Worm (Caenorhabditis elegans): ENCODE data around the gene pigt-1.
A peak's percentile ranks its signal among the peaks of the same experiment; 100 is the strongest.

pigt-1 gene

DNA sequence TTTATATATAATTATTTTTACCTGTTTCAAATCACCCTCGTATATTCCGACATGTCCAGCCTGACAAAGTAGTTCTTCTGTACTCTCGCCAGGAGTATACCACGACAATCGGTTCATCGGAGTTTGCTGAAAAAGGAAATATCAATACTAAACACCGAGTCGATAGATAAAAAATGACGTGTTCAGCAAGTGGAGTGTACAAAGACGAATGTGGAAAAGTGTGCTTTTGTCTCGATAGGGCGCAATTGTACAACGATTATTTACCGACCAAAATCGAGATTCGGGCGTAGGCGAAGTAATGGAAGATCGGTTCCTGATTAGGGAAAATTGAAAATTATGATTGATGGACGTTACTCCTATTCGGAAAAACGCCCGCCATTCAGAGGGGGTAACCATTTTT is 1.9 kb upstream of the pigt-1 start, which contains the start of gene vps-36 (continued):
- no peak for TF ChIP-seq sox-4 (tag; optimal IDR thresholded peaks at IDR 0.05)
- peak; percentile 27 for TF ChIP-seq elt-2 (tag; optimal IDR thresholded peaks at IDR 0.05)
- TF ChIP-seq efl-1 (optimal IDR thresholded peaks at IDR 0.05): no peak
- no peak for TF ChIP-seq efl-1 (GFP tag; optimal IDR thresholded peaks at IDR 0.05 in 1 of 2)
- no peak for TF ChIP-seq aly-2 (tag; optimal IDR thresholded peaks at IDR 0.05)
- no peak for TF ChIP-seq tbx-2 (tag; optimal IDR thresholded peaks at IDR 0.05)
- TF ChIP-seq sptf-1 (tag; optimal IDR thresholded peaks at IDR 0.05): no peak
- TF ChIP-seq blmp-1 (tag; optimal IDR thresholded peaks at IDR 0.05): peak; percentile 40
- no peak for TF ChIP-seq mab-9 (GFP tag; IDR thresholded peaks at IDR 0.05)
- peak; percentile 8 for TF ChIP-seq lin-14 (GFP tag; optimal IDR thresholded peaks at IDR 0.05)

DNA sequence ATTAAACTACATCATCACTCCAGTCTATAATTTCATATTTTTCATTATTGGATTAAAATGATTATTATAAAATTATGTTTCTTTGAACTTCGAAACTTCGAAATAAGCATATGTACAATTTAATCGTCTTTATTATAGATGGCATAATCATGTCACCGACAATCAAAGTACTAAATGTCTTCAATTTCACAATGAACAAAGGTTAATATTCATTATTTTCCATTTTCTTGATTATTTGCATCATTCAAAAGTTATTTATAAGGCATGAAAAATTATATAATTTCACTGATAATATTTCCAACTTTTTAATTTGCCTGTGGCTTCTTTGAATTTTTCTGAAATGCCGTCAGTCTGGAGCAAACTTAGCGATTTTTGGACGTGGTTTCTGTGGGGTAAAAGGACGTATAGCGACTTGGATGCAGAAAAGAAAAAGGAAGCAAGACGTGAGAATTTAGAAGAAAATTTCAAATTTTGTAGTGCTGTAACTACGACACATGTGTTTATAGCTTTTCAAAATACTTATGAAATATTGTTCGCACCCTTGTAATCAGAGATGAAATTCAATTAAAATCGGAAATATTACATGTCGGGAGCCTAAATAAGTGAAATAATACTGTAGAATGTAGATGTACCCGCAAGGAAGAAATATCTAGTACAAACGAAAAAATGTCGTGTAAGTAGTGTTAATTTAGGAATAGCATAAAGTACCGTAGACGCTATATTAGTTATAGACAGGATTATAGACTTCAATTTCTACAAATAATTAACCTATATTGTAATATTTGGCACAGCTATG is 2.7 kb downstream of the pigt-1 start, which contains the start of gene F17C11.13:
Gene F17C11.13 (plus strand): TSS at position 243 of the 796 bp plus-strand sequence.
- no peak for TF ChIP-seq lin-35 (GFP tag; optimal IDR thresholded peaks at IDR 0.05)
- no peak for TF ChIP-seq nhr-28 (tag; optimal IDR thresholded peaks at IDR 0.05)
- peak; percentile 11 for TF ChIP-seq elt-2 (tag; optimal IDR thresholded peaks at IDR 0.05)
- no peak for TF ChIP-seq zip-4 (GFP tag; optimal IDR thresholded peaks at IDR 0.05)
- no peak for TF ChIP-seq mab-9 (GFP tag; IDR thresholded peaks at IDR 0.05)
- no peak for TF ChIP-seq lin-15B (tag; optimal IDR thresholded peaks at IDR 0.05)
- no peak for TF ChIP-seq aly-2 (tag; optimal IDR thresholded peaks at IDR 0.05)
- TF ChIP-seq rnt-1 (tag; optimal IDR thresholded peaks at IDR 0.05): no peak
- TF ChIP-seq efl-1 (optimal IDR thresholded peaks at IDR 0.05): no peak
- peak in 1 of 2 experiments; percentile 34 for TF ChIP-seq efl-1 (GFP tag; optimal IDR thresholded peaks at IDR 0.05 in 1 of 2)
- TF ChIP-seq dsc-1 (tag; optimal IDR thresholded peaks at IDR 0.05): no peak
- no peak for TF ChIP-seq ces-1 (GFP tag; optimal IDR thresholded peaks at IDR 0.05)
- TF ChIP-seq ceh-88 (GFP tag; IDR thresholded peaks at IDR 0.05): no peak
- TF ChIP-seq sptf-1 (tag; optimal IDR thresholded peaks at IDR 0.05): no peak
- TF ChIP-seq lin-39 (tag; optimal IDR thresholded peaks at IDR 0.05): no peak

ce11 chrV:10954832-10955231 is 3.8 kb downstream of the pigt-1 start, which contains the start of gene F17C11.6:
TSS of gene F17C11.6 (plus strand) at chrV:10955121.
- no peak for TF ChIP-seq irx-1 (tag; optimal IDR thresholded peaks at IDR 0.05)

ce11 chrV:10954334-10954733 is 4.3 kb downstream of the pigt-1 start, which contains the start of gene clec-221:
TSS of gene clec-221 (minus strand) at chrV:10954434.
- TF ChIP-seq nhr-85 (tag): no peak
- TF ChIP-seq nhr-71 (tag; optimal IDR thresholded peaks at IDR 0.05): no peak
- no peak for TF ChIP-seq jun-1 (tag; optimal IDR thresholded peaks at IDR 0.05)

DNA sequence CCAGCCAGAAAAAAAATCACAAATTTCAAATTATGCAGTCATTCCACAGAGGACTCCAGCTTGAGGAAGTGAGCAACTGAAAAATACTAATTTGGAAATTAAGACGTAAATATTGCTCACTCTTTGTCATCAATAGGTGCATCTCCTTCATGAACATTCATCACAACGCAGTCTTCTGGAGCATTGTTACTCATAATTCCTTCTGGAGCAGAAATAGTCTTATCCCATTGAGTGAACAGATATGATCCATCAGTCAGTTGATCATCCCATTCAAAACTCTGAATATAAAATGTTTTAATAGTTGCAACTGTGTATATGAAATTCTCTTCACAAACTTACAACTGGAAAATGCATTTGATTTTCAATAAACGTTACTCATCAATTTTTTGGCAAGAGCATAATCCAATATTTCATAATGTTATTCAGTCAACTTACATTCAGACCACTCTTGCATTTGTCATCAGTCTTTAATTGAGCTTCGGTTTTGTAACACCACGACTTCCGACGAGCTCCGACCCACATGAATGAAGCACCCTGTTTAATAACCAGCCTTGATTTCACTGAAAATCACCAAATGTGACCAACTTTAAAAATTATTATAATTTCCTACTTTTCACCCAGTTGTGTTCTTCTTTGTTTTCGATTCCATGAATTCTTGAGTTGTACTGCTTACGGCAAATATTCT is 5.0 kb downstream of the pigt-1 start:
- TF ChIP-seq efl-3 (GFP tag; optimal IDR thresholded peaks at IDR 0.05): no peak
- peak in 1 of 2 experiments; percentile 19 for TF ChIP-seq lin-35 (GFP tag; optimal IDR thresholded peaks at IDR 0.05)
- no peak for TF ChIP-seq pag-3 (tag; optimal IDR thresholded peaks at IDR 0.05; ENCODE audit: borderline replicate concordance, insufficient read depth)
- peak; percentile 51 for TF ChIP-seq nhr-85 (tag)
- no peak for TF ChIP-seq unc-30 (tag; optimal IDR thresholded peaks at IDR 0.05)
- peak; percentile 4 for TF ChIP-seq xbp-1 (tag; optimal IDR thresholded peaks at IDR 0.05)
- TF ChIP-seq nhr-90 (tag; optimal IDR thresholded peaks at IDR 0.05; ENCODE audit: poor library complexity): peak; percentile 34
- TF ChIP-seq ceh-88 (GFP tag; IDR thresholded peaks at IDR 0.05): 0 out of 2 replicates have a peak, but pooled peaks have one; percentile 21
- no peak for TF ChIP-seq alr-1 (tag; optimal IDR thresholded peaks at IDR 0.05; ENCODE audit: borderline replicate concordance)
- peak; percentile 67 for TF ChIP-seq nhr-71 (tag; optimal IDR thresholded peaks at IDR 0.05)
- TF ChIP-seq dsc-1 (tag; optimal IDR thresholded peaks at IDR 0.05): no peak
- peak; percentile 47 for TF ChIP-seq nhr-47 (tag; optimal IDR thresholded peaks at IDR 0.05)
- peak; percentile 41 for TF ChIP-seq nhr-20 (tag; optimal IDR thresholded peaks at IDR 0.05)
- no peak for TF ChIP-seq unc-62 (GFP tag; optimal IDR thresholded peaks at IDR 0.05)
- TF ChIP-seq ztf-4 (tag; optimal IDR thresholded peaks at IDR 0.05): peak; percentile 19
- peak; percentile 50 for TF ChIP-seq lir-3 (tag; optimal IDR thresholded peaks at IDR 0.05; ENCODE audit: poor library complexity)
- TF ChIP-seq nhr-19 (GFP tag; conservative IDR thresholded peaks at IDR 0.05): 0 out of 2 replicates have a peak, but pooled peaks have one; percentile 20
- no peak for TF ChIP-seq swsn-7 (tag; optimal IDR thresholded peaks at IDR 0.05)
- TF ChIP-seq snu-23 (GFP tag; optimal IDR thresholded peaks at IDR 0.05): peak; percentile 38
- no peak for TF ChIP-seq nhr-28 (tag; optimal IDR thresholded peaks at IDR 0.05)
- no peak for TF ChIP-seq ets-5 (GFP tag; IDR thresholded peaks at IDR 0.05)
- peak in 1 of 2 experiments; percentile 4 for TF ChIP-seq efl-1 (optimal IDR thresholded peaks at IDR 0.05)
- TF ChIP-seq efl-1 (GFP tag; optimal IDR thresholded peaks at IDR 0.05 in 1 of 2): peak in 1 of 2 experiments; percentile 80

All from whole organism, L1 larva.